Fruit fly (Drosophila melanogaster) whole organism, prepupa: ENCODE results near the gene CG14841.

ENCODE experiments used
- Blimp-1 ChIP-seq: fragments of 200-800 bp; sonication (Bioruptor generic); optimal IDR thresholded peaks from 3 replicates; lab custom pipeline; 2017; ENCODE audit warnings: missing biosample characterization, missing genetic modification characterization, mild to moderate bottlenecking, moderate library complexity, missing genetic modification reagents
- CG10631 ChIP-seq: fragments of 200-800 bp; sonication (Bioruptor generic); optimal IDR thresholded peaks from 2 replicates; lab custom pipeline; 2016; ENCODE audit warnings: missing biosample characterization, missing genetic modification characterization
- CG11762 ChIP-seq: fragments of 200-800 bp; sonication (Bioruptor generic); optimal IDR thresholded peaks from 3 replicates; lab custom pipeline; 2016; ENCODE audit warnings: missing biosample characterization, missing genetic modification characterization; ENCODE audit not compliant: insufficient read depth
- CG11902 ChIP-seq: fragments of 200-800 bp; sonication (Bioruptor generic); optimal IDR thresholded peaks from 3 replicates; lab custom pipeline; 2016; ENCODE audit warnings: missing biosample characterization, missing genetic modification characterization
- CG15336 ChIP-seq: fragments of 200-800 bp; sonication (Bioruptor generic); IDR thresholded peaks from 2 replicates; pipeline ENCODE4 v1.3.6; 2022; ENCODE audit warnings: missing biosample characterization, missing genetic modification characterization
- CG1621 ChIP-seq: fragments of 200-800 bp; sonication (Bioruptor generic); optimal IDR thresholded peaks from 3 replicates; lab custom pipeline; 2018; ENCODE audit warnings: missing biosample characterization, mild to moderate bottlenecking, missing genetic modification characterization
- CG3032 ChIP-seq: fragments of 200-800 bp; optimal IDR thresholded peaks from 2 replicates; lab custom pipeline; 2019; ENCODE audit warnings: missing biosample characterization, mild to moderate bottlenecking, missing genetic modification characterization, moderate library complexity
- CG31627 ChIP-seq: fragments of 200-800 bp; sonication (Bioruptor generic); optimal IDR thresholded peaks from 3 replicates; lab custom pipeline; 2016; ENCODE audit warnings: missing biosample characterization, missing genetic modification characterization
- CG32006 ChIP-seq: fragments of 200-800 bp; sonication (Bioruptor generic); optimal IDR thresholded peaks from 3 replicates; lab custom pipeline; 2017; ENCODE audit warnings: missing biosample characterization, mild to moderate bottlenecking, missing genetic modification characterization
- CG34406 ChIP-seq: fragments of 200-800 bp; sonication (Bioruptor generic); optimal IDR thresholded peaks from 3 replicates; lab custom pipeline; 2016; ENCODE audit warnings: missing biosample characterization, missing genetic modification characterization
- CG3919 ChIP-seq: fragments of 200-800 bp; sonication (Bioruptor generic); optimal IDR thresholded peaks from 3 replicates; lab custom pipeline; 2016; ENCODE audit warnings: missing biosample characterization, missing genetic modification characterization
- CG6163 ChIP-seq: fragments of 200-800 bp; sonication (Bioruptor generic); IDR thresholded peaks from 3 replicates; pipeline ENCODE4 v1.3.6; 2022; ENCODE audit warnings: missing biosample characterization, missing genetic modification characterization
- CG6792 ChIP-seq: fragments of 200-800 bp; sonication (Bioruptor generic); optimal IDR thresholded peaks from 3 replicates; lab custom pipeline; 2016; ENCODE audit warnings: missing biosample characterization, missing genetic modification characterization
- CG6854 ChIP-seq: fragments of 200-800 bp; sonication (Bioruptor generic); optimal IDR thresholded peaks from 2 replicates; lab custom pipeline; 2017; ENCODE audit warnings: missing biosample characterization, mild to moderate bottlenecking, missing genetic modification characterization
- CG8119 ChIP-seq: fragments of 200-800 bp; sonication (Bioruptor generic); IDR thresholded peaks from 3 replicates; pipeline ENCODE4 v1.3.6; 2022; ENCODE audit warnings: missing biosample characterization, missing genetic modification characterization
- CG8319 ChIP-seq: fragments of 200-800 bp; sonication (Bioruptor generic); optimal IDR thresholded peaks from 3 replicates; lab custom pipeline; 2016; ENCODE audit warnings: missing biosample characterization, missing genetic modification characterization
- CG9139 ChIP-seq: fragments of 200-800 bp; sonication (Bioruptor generic); optimal IDR thresholded peaks from 3 replicates; lab custom pipeline; 2017; ENCODE audit warnings: missing biosample characterization, mild to moderate bottlenecking, missing genetic modification characterization
- Eip78C ChIP-seq: fragments of 200-800 bp; sonication (Bioruptor generic); peaks from one replicate; lab custom pipeline; 2016; ENCODE audit warnings: missing biosample characterization, missing genetic modification characterization
- Eip93F ChIP-seq: fragments of 200-800 bp; sonication (Bioruptor generic); optimal IDR thresholded peaks from 2 replicates; lab custom pipeline; 2016; ENCODE audit warnings: missing biosample characterization, mild to moderate bottlenecking, missing genetic modification characterization
- Ets96B ChIP-seq: fragments of 200-800 bp; optimal IDR thresholded peaks from 2 replicates; lab custom pipeline; 2019; ENCODE audit warnings: missing biosample characterization, mild to moderate bottlenecking, missing genetic modification characterization, moderate library complexity
- Gug ChIP-seq: fragments of 200-800 bp; sonication (Bioruptor generic); IDR thresholded peaks from 2 replicates; pipeline ENCODE4 v1.3.6; 2022; ENCODE audit warnings: missing biosample characterization, missing genetic modification characterization
- Hr38 ChIP-seq: sonication (Bioruptor generic); optimal IDR thresholded peaks from 2 replicates; lab custom pipeline; 2016; ENCODE audit warnings: missing biosample characterization, missing genetic modification characterization
- Hr39 ChIP-seq: fragments of 200-800 bp; sonication (Bioruptor generic); optimal IDR thresholded peaks from 2 replicates; lab custom pipeline; 2016; ENCODE audit warnings: missing biosample characterization, missing genetic modification characterization
- Hr4 ChIP-seq: fragments of 200-800 bp; sonication (Bioruptor generic); optimal IDR thresholded peaks from 3 replicates; lab custom pipeline; 2016; ENCODE audit warnings: missing biosample characterization, missing genetic modification characterization
- Lpt ChIP-seq: fragments of 200-800 bp; sonication (Bioruptor generic); optimal IDR thresholded peaks from 3 replicates; lab custom pipeline; 2016; ENCODE audit warnings: missing biosample characterization, missing genetic modification characterization
- OdsH ChIP-seq: fragments of 200-800 bp; sonication (Bioruptor generic); optimal IDR thresholded peaks from 3 replicates; lab custom pipeline; 2016; ENCODE audit warnings: missing biosample characterization, missing genetic modification characterization
- Sox102F ChIP-seq: fragments of 200-800 bp; sonication (Bioruptor generic); optimal IDR thresholded peaks from 2 replicates; lab custom pipeline; 2016; ENCODE audit warnings: missing biosample characterization, mild to moderate bottlenecking, missing genetic modification characterization
- achi ChIP-seq: fragments of 200-800 bp; sonication (Bioruptor generic); optimal IDR thresholded peaks from 3 replicates; lab custom pipeline; 2016; ENCODE audit warnings: missing biosample characterization, missing genetic modification characterization
- cyc ChIP-seq: fragments of 200-800 bp; sonication (Bioruptor generic); optimal IDR thresholded peaks from 3 replicates; lab custom pipeline; 2016; ENCODE audit warnings: missing biosample characterization, missing genetic modification characterization
- dac ChIP-seq: fragments of 200-800 bp; sonication (Bioruptor generic); optimal IDR thresholded peaks from 2 replicates; lab custom pipeline; 2017; ENCODE audit warnings: missing biosample characterization, mild to moderate bottlenecking, missing genetic modification characterization
- dsx ChIP-seq: fragments of 200-800 bp; optimal IDR thresholded peaks from 3 replicates; lab custom pipeline; 2019; ENCODE audit warnings: missing biosample characterization, mild to moderate bottlenecking, missing genetic modification characterization, moderate library complexity; ENCODE audit not compliant: poor library complexity, severe bottlenecking
- eg ChIP-seq: fragments of 200-800 bp; sonication (Bioruptor generic); IDR thresholded peaks from 3 replicates; pipeline ENCODE4 v1.3.6; 2022; ENCODE audit warnings: missing biosample characterization, missing genetic modification characterization
- esn ChIP-seq: fragments of 200-800 bp; sonication (Bioruptor generic); optimal IDR thresholded peaks from 2 replicates; lab custom pipeline; 2016; ENCODE audit warnings: missing biosample characterization, mild to moderate bottlenecking, missing genetic modification characterization, moderate library complexity
- fd59A ChIP-seq: fragments of 200-800 bp; sonication (Bioruptor generic); optimal IDR thresholded peaks from 2 replicates; lab custom pipeline; 2017; ENCODE audit warnings: missing biosample characterization, mild to moderate bottlenecking, missing genetic modification characterization, missing genetic modification reagents
- fd85E ChIP-seq: fragments of 200-800 bp; sonication (Bioruptor generic); optimal IDR thresholded peaks from 3 replicates; lab custom pipeline; 2016; ENCODE audit warnings: missing biosample characterization, missing genetic modification characterization
- lz ChIP-seq: fragments of 200-800 bp; sonication (Bioruptor generic); optimal IDR thresholded peaks from 3 replicates; lab custom pipeline; 2016; ENCODE audit warnings: missing biosample characterization, missing genetic modification characterization
- pdm3 ChIP-seq: fragments of 200-800 bp; sonication (Bioruptor generic); optimal IDR thresholded peaks from 3 replicates; lab custom pipeline; 2016; ENCODE audit warnings: missing biosample characterization, missing genetic modification characterization
- salr ChIP-seq, 2 experiments: fragments of 200-800 bp; sonication (Bioruptor generic); optimal IDR thresholded peaks; 3 replicates each; lab custom pipeline; 2016 to 2018; ENCODE audit warnings: missing biosample characterization in 2 of 2, missing genetic modification characterization in 2 of 2, mild to moderate bottlenecking in 1 of 2
- spab ChIP-seq: fragments of 200-800 bp; sonication (Bioruptor generic); optimal IDR thresholded peaks from 2 replicates; lab custom pipeline; 2017; ENCODE audit warnings: missing biosample characterization, mild to moderate bottlenecking, missing genetic modification characterization, missing genetic modification reagents
- topi ChIP-seq: fragments of 200-800 bp; sonication (Bioruptor generic); optimal IDR thresholded peaks from 3 replicates; lab custom pipeline; 2016; ENCODE audit warnings: missing biosample characterization, missing genetic modification characterization
- vri ChIP-seq: fragments of 200-800 bp; sonication (Bioruptor generic); optimal IDR thresholded peaks from 3 replicates; lab custom pipeline; 2016; ENCODE audit warnings: missing biosample characterization, mild to moderate bottlenecking, missing genetic modification characterization

CG14841 gene

DNA sequence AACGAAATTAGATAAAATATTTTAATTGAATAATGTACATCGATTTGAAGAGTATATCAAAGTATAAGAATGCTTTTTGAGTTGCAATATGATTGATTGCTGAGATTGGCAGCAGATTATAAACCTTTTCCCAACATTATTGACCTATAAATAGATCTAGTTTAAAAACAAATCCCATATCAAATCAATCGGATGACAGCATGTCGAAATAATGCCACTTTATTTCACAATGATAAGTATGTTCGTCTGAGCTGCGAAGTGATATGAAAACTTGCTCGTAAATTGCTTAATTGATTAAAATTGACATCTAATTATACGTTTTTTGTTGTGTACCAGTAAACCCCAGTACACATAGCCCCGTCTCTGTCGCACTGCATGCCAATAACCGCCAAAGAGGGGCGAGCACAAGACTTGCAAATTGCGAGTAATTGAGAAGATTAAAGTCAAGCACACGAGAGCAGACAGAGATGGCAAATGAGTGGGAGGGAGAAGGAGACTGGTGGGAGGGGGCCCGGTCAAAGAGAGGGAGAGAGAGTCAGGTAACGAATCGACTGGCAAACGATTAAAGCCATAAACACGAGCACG lies 20.9 kb upstream of the CG14841 start (continued):
- TF ChIP-seq Eip78C (GFP tag; lab: Kevin White, UChicago) (peak; percentile 97), cyc (peak; percentile 73), OdsH (GFP tag; lab: Kevin White, UChicago) (peak; percentile 86), Gug (no peak), achi (GFP tag; lab: Kevin White, UChicago) (peak; percentile 74), Hr39 (GFP tag; lab: Kevin White, UChicago) (peak; percentile 91), Lpt (GFP tag; lab: Kevin White, UChicago) (no peak), topi (GFP tag; lab: Kevin White, UChicago) (peak; percentile 84), Blimp-1 (no peak), CG31627 (GFP tag; lab: Kevin White, UChicago) (peak; percentile 88), Eip93F (GFP tag; lab: Kevin White, UChicago) (no peak), CG11902 (peak; percentile 37), fd85E (GFP tag; lab: Kevin White, UChicago) (no peak), dac (peak; percentile 66), dsx (no peak), CG11762 (GFP tag; lab: Kevin White, UChicago) (peak; percentile 67), CG10631 (GFP tag; lab: Kevin White, UChicago) (peak; percentile 71), fd59A (peak; percentile 41), Ets96B (tag; lab: Kevin White, UChicago) (peak; percentile 35), CG8319 (GFP tag; lab: Kevin White, UChicago) (peak; percentile 45), lz (GFP tag; lab: Kevin White, UChicago) (peak; percentile 83), CG6792 (GFP tag; lab: Kevin White, UChicago) (peak; percentile 54), CG34406 (GFP tag; lab: Kevin White, UChicago) (peak; percentile 77), vri (GFP tag; lab: Kevin White, UChicago) (peak; percentile 58)

DNA sequence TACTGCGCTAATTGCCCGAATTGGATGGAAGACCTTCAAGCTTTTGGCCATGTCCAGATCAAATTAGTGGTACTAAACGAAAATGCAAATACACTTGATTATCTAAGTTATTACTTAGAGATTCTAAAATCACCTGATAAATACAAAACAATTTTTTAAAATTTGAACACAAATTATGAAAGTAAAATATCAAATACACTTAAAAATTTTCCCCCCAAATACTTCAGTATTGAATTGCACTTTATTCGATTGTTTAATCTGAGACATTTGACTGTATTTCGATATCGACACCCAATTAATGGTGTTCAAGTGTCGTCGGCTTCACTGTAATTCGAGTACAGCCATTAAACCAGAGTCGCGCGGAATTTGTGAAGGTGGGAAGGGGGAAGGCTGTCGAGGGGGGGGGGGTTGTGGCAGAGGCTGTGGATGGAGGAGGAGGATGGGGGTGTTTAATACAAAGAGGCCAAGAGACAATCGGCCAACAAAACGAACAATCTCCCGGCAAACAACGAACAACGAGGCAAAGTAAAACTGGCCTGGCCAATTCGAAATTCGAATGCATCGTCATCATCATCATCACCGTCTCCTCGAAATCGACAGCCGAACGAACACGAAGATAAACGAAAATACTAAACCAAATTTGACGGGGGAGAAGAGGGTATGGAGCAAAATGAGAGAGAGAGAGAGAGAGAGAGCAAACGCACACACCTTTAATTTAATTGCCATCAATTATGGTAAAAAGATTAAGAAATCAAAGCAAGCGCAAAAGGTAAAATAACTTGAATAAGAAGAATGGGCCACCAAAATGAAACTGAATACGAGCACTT lies 20.2 kb upstream of the CG14841 start:
- TF ChIP-seq CG6163 (GFP tag; lab: Robert Waterston, UW) (0 out of 3 replicates have a peak, but pooled peaks have one; percentile 9), topi (GFP tag; lab: Kevin White, UChicago) (no peak), CG32006 (GFP tag; lab: Kevin White, UChicago) (peak; percentile 4), salr (GFP tag; optimal IDR thresholded peaks at IDR 0.05; lab: Kevin White, UChicago) (no peak), eg (GFP tag; lab: Robert Waterston, UW) (peak; percentile 23; the same call in 2 of the 3 replicates), CG11762 (GFP tag; lab: Kevin White, UChicago) (no peak), Hr4 (GFP tag; lab: Kevin White, UChicago) (peak; percentile 1), CG8119 (GFP tag; lab: Robert Waterston, UW) (peak; percentile 31; the same call in 2 of the 3 replicates), OdsH (GFP tag; lab: Kevin White, UChicago) (peak; percentile 22), Eip78C (GFP tag; lab: Kevin White, UChicago) (peak; percentile 67), CG15336 (GFP tag; lab: Robert Waterston, UW) (peak; percentile 52; the same call in 1 of the 2 replicates), CG6854 (no peak), pdm3 (no peak), dsx (peak; percentile 18), Lpt (GFP tag; lab: Kevin White, UChicago) (no peak), cyc (no peak), esn (GFP tag; lab: Kevin White, UChicago) (no peak)

dm6 chr3R:14280324-14280723 lies 18.1 kb upstream of the CG14841 start:
- peak; percentile 29 for TF ChIP-seq Sox102F (GFP tag; lab: Kevin White, UChicago)
- TF ChIP-seq dac, result peak; percentile 77
- no peak for TF ChIP-seq dsx
- TF ChIP-seq Hr39 (GFP tag; lab: Kevin White, UChicago), result peak; percentile 16
- TF ChIP-seq pdm3, result peak; percentile 52
- TF ChIP-seq fd85E (GFP tag; lab: Kevin White, UChicago), result no peak
- TF ChIP-seq Hr4 (GFP tag; lab: Kevin White, UChicago), result peak; percentile 81
- TF ChIP-seq spab (GFP tag; lab: Kevin White, UChicago), result no peak
- TF ChIP-seq Blimp-1, result no peak
- TF ChIP-seq CG31627 (GFP tag; lab: Kevin White, UChicago), result peak; percentile 15
- peak; percentile 92 for TF ChIP-seq CG32006 (GFP tag; lab: Kevin White, UChicago)
- TF ChIP-seq CG6163 (GFP tag; lab: Robert Waterston, UW), result no peak
- TF ChIP-seq CG3919 (GFP tag; lab: Kevin White, UChicago), result peak; percentile 49
- TF ChIP-seq CG10631 (GFP tag; lab: Kevin White, UChicago), result peak; percentile 53
- no peak for TF ChIP-seq CG1621 (tag; lab: Kevin White, UChicago)
- TF ChIP-seq Gug, result no peak
- peak; percentile 20 for TF ChIP-seq CG3032
- TF ChIP-seq Hr38 (GFP tag; lab: Kevin White, UChicago), result no peak
- TF ChIP-seq CG6854, result no peak
- peak; percentile 25 for TF ChIP-seq CG34406 (GFP tag; lab: Kevin White, UChicago)
- TF ChIP-seq CG6792 (GFP tag; lab: Kevin White, UChicago), result no peak
- peak; percentile 80 for TF ChIP-seq CG8119 (GFP tag; lab: Robert Waterston, UW)
- no peak for TF ChIP-seq CG11902
- peak; percentile 64; the same call in 1 of the 2 replicates for TF ChIP-seq CG15336 (GFP tag; lab: Robert Waterston, UW)
- TF ChIP-seq CG9139 (GFP tag; lab: Kevin White, UChicago), result no peak
- peak; percentile 66; the same call in 2 of the 3 replicates for TF ChIP-seq eg (GFP tag; lab: Robert Waterston, UW)
- no peak for TF ChIP-seq lz (GFP tag; lab: Kevin White, UChicago)
